Fruit fly (Drosophila melanogaster) whole organism, embryonic: ENCODE measurements around the gene CG43054.
A peak's percentile ranks its signal among the peaks of the same experiment; 100 is the strongest.

ENCODE experiments used
- B-H1 ChIP-seq: fragments of 200-800 bp; sonication (Bioruptor generic); IDR thresholded peaks from 3 replicates; pipeline ENCODE4 v1.3.6; 2022; ENCODE audit warnings: missing biosample characterization, missing genetic modification characterization
- CG11504 ChIP-seq: fragments of 200-800 bp; sonication (Bioruptor generic); optimal IDR thresholded peaks from 3 replicates; lab custom pipeline; 2019; ENCODE audit warnings: missing biosample characterization, mild to moderate bottlenecking, missing genetic modification characterization, moderate library complexity
- CG11560 ChIP-seq: fragments of 200-800 bp; sonication (Bioruptor generic); IDR thresholded peaks from 3 replicates; pipeline ENCODE4 v1.3.6; 2022; ENCODE audit warnings: missing biosample characterization, missing genetic modification characterization
- CG12659 ChIP-seq: fragments of 200-800 bp; sonication (Bioruptor generic); optimal IDR thresholded peaks from 3 replicates; lab custom pipeline; 2017; ENCODE audit warnings: mild to moderate bottlenecking, missing biosample characterization, missing genetic modification reagents, missing genetic modification characterization
- CG12744 ChIP-seq: fragments of 200-800 bp; sonication (Bioruptor generic); optimal IDR thresholded peaks from 2 replicates; lab custom pipeline; 2016; ENCODE audit warnings: missing biosample characterization, missing genetic modification characterization
- CG15073 ChIP-seq: fragments of 200-800 bp; sonication (Bioruptor generic); optimal IDR thresholded peaks from 2 replicates; lab custom pipeline; 2016; ENCODE audit warnings: missing biosample characterization, missing genetic modification characterization
- CG16779 ChIP-seq: fragments of 200-800 bp; sonication (Bioruptor generic); IDR thresholded peaks from 2 replicates; pipeline ENCODE4 v1.3.6; 2022; ENCODE audit warnings: missing biosample characterization, missing genetic modification characterization
- CG16863 ChIP-seq: fragments of 200-800 bp; sonication (Bioruptor generic); optimal IDR thresholded peaks from 3 replicates; lab custom pipeline; 2016; ENCODE audit warnings: missing biosample characterization, missing genetic modification characterization
- CG1792 ChIP-seq: fragments of 200-800 bp; sonication (Bioruptor generic); optimal IDR thresholded peaks from 2 replicates; lab custom pipeline; 2016; ENCODE audit warnings: missing biosample characterization, missing genetic modification characterization
- CG2116 ChIP-seq: fragments of 200-800 bp; sonication (Bioruptor generic); optimal IDR thresholded peaks from 3 replicates; lab custom pipeline; 2018; ENCODE audit warnings: missing biosample characterization, mild to moderate bottlenecking, missing genetic modification characterization
- CG2199 ChIP-seq: fragments of 200-800 bp; sonication (Bioruptor generic); IDR thresholded peaks from 3 replicates; pipeline ENCODE4 v1.3.6; 2022; ENCODE audit warnings: missing biosample characterization, missing genetic modification characterization
- CG30431 ChIP-seq: fragments of 200-800 bp; sonication (Bioruptor generic); optimal IDR thresholded peaks from 2 replicates; lab custom pipeline; 2017; ENCODE audit warnings: missing biosample characterization, missing genetic modification characterization
- CG31441 ChIP-seq: fragments of 200-800 bp; sonication (Bioruptor generic); IDR thresholded peaks from 2 replicates; pipeline ENCODE4 v1.3.6; 2022; ENCODE audit warnings: missing biosample characterization, missing genetic modification characterization
- CG43689 ChIP-seq: fragments of 200-800 bp; sonication (Bioruptor generic); IDR thresholded peaks from 2 replicates; pipeline ENCODE4 v1.3.6; 2022; ENCODE audit warnings: missing biosample characterization, missing genetic modification characterization
- CG4707 ChIP-seq: fragments of 200-800 bp; sonication (Bioruptor generic); optimal IDR thresholded peaks from 2 replicates; lab custom pipeline; 2018; ENCODE audit warnings: missing biosample characterization, mild to moderate bottlenecking, missing genetic modification characterization, moderate library complexity
- CG4854 ChIP-seq: fragments of 200-800 bp; sonication (Bioruptor generic); optimal IDR thresholded peaks from 2 replicates; lab custom pipeline; 2016; ENCODE audit warnings: missing biosample characterization, missing genetic modification characterization, inconsistent platforms
- CG6272 ChIP-seq: fragments of 200-800 bp; sonication (Bioruptor generic); IDR thresholded peaks from 2 replicates; pipeline ENCODE4 v1.3.6; 2022; ENCODE audit warnings: missing biosample characterization, missing genetic modification characterization
- CG6813 ChIP-seq: fragments of 200-800 bp; sonication (Bioruptor generic); optimal IDR thresholded peaks from 2 replicates; lab custom pipeline; 2017; ENCODE audit warnings: missing biosample characterization, missing genetic modification characterization, mild to moderate bottlenecking, moderate library complexity, missing genetic modification reagents
- CG7963 ChIP-seq: fragments of 200-800 bp; sonication (Bioruptor generic); IDR thresholded peaks from 3 replicates; pipeline ENCODE4 v1.3.6; 2022; ENCODE audit warnings: missing biosample characterization, missing genetic modification characterization; ENCODE audit not compliant: partially characterized antibody
- CG8089 ChIP-seq: fragments of 200-800 bp; sonication (Bioruptor generic); optimal IDR thresholded peaks from 3 replicates; lab custom pipeline; 2016; ENCODE audit warnings: missing biosample characterization, missing genetic modification characterization
- CG8359 ChIP-seq: fragments of 200-800 bp; sonication (Bioruptor generic); optimal IDR thresholded peaks from 2 replicates; lab custom pipeline; 2017; ENCODE audit warnings: missing biosample characterization, mild to moderate bottlenecking, missing genetic modification characterization, borderline replicate concordance
- CG8388 ChIP-seq: fragments of 200-800 bp; sonication (Bioruptor generic); optimal IDR thresholded peaks from 2 replicates; lab custom pipeline; 2019; ENCODE audit warnings: missing biosample characterization, mild to moderate bottlenecking, missing genetic modification characterization, moderate library complexity
- CG9727 ChIP-seq: fragments of 200-800 bp; sonication (Bioruptor generic); optimal IDR thresholded peaks from 3 replicates; lab custom pipeline; 2017; ENCODE audit warnings: missing biosample characterization, mild to moderate bottlenecking, missing genetic modification characterization
- Drgx ChIP-seq: fragments of 200-800 bp; sonication (Bioruptor generic); IDR thresholded peaks from 2 replicates; pipeline ENCODE4 v1.3.6; 2022; ENCODE audit warnings: missing biosample characterization, missing genetic modification characterization
- ERR ChIP-seq: fragments of 200-800 bp; sonication (Bioruptor generic); optimal IDR thresholded peaks from 2 replicates; lab custom pipeline; 2016; ENCODE audit warnings: missing biosample characterization, missing genetic modification characterization
- Ets65A ChIP-seq: fragments of 200-800 bp; sonication (Bioruptor generic); peaks from one replicate; lab custom pipeline; 2016; ENCODE audit warnings: missing biosample characterization, missing genetic modification characterization
- HHEX ChIP-seq: fragments of 200-800 bp; sonication (Bioruptor generic); optimal IDR thresholded peaks from 3 replicates; lab custom pipeline; 2017; ENCODE audit warnings: missing biosample characterization, mild to moderate bottlenecking, missing genetic modification characterization, missing genetic modification reagents
- HLH54F ChIP-seq: fragments of 200-800 bp; sonication (Bioruptor generic); optimal IDR thresholded peaks from 3 replicates; lab custom pipeline; 2016; ENCODE audit warnings: missing biosample characterization, missing genetic modification characterization
- Hey ChIP-seq: fragments of 200-800 bp; sonication (Bioruptor generic); optimal IDR thresholded peaks from 3 replicates; lab custom pipeline; 2018; ENCODE audit warnings: missing biosample characterization, mild to moderate bottlenecking, missing genetic modification characterization
- HmgZ ChIP-seq: fragments of 200-800 bp; sonication (Bioruptor generic); optimal IDR thresholded peaks from 2 replicates; lab custom pipeline; 2018; ENCODE audit warnings: missing biosample characterization, mild to moderate bottlenecking, missing genetic modification characterization
- Hmr ChIP-seq: fragments of 200-800 bp; sonication (Bioruptor generic); optimal IDR thresholded peaks from 3 replicates; lab custom pipeline; 2017; ENCODE audit warnings: mild to moderate bottlenecking, missing biosample characterization, missing genetic modification reagents, missing genetic modification characterization
- Hr39 ChIP-seq: fragments of >200 bp; optimal IDR thresholded peaks from 2 replicates; lab custom pipeline; 2017
- Kr ChIP-seq: fragments of 200-800 bp; sonication (Bioruptor generic); optimal IDR thresholded peaks from 2 replicates; lab custom pipeline; 2017; ENCODE audit warnings: missing biosample characterization, mild to moderate bottlenecking, missing genetic modification characterization
- NfI ChIP-seq: fragments of 200-800 bp; sonication (Bioruptor generic); optimal IDR thresholded peaks from 3 replicates; lab custom pipeline; 2018; ENCODE audit warnings: missing biosample characterization, mild to moderate bottlenecking, missing genetic modification characterization, moderate library complexity
- Sox100B ChIP-seq: fragments of 200-800 bp; sonication (Bioruptor generic); optimal IDR thresholded peaks from 3 replicates; lab custom pipeline; 2018; ENCODE audit warnings: missing biosample characterization, mild to moderate bottlenecking, missing genetic modification characterization
- Ssrp ChIP-seq: fragments of 200-800 bp; sonication (Bioruptor generic); optimal IDR thresholded peaks from 2 replicates; lab custom pipeline; 2018; ENCODE audit warnings: missing biosample characterization, mild to moderate bottlenecking, missing genetic modification characterization, moderate library complexity
- Vsx1 ChIP-seq: fragments of 200-800 bp; sonication (Bioruptor generic); optimal IDR thresholded peaks from 2 replicates; lab custom pipeline; 2017; ENCODE audit warnings: missing biosample characterization, mild to moderate bottlenecking, missing genetic modification characterization, missing genetic modification reagents
- ac ChIP-seq: fragments of 200-800 bp; sonication (Bioruptor generic); optimal IDR thresholded peaks from 3 replicates; lab custom pipeline; 2017; ENCODE audit warnings: missing biosample characterization, mild to moderate bottlenecking, missing genetic modification characterization
- aop ChIP-seq: fragments of 200-800 bp; sonication (Bioruptor generic); IDR thresholded peaks from 2 replicates; pipeline ENCODE4 v1.3.6; 2022; ENCODE audit warnings: missing biosample characterization, missing genetic modification characterization
- bsh ChIP-seq, 2 experiments: fragments of 200-800 bp; sonication (Bioruptor generic); optimal IDR thresholded peaks; 2 replicates each; lab custom pipeline; 2017 to 2018; ENCODE audit warnings: mild to moderate bottlenecking in 2 of 2, missing biosample characterization in 2 of 2, missing genetic modification characterization in 2 of 2, moderate library complexity in 1 of 2
- cad ChIP-seq: fragments of >200 bp; optimal IDR thresholded peaks from 2 replicates; lab custom pipeline; 2017; ENCODE audit warnings: missing biosample characterization, missing genetic modification characterization
- cas ChIP-seq: fragments of 200-800 bp; sonication (Bioruptor generic); IDR thresholded peaks from 2 replicates; pipeline ENCODE4 v1.3.6; 2022; ENCODE audit warnings: missing biosample characterization, missing genetic modification characterization
- emc ChIP-seq: fragments of 200-800 bp; sonication (Bioruptor generic); optimal IDR thresholded peaks from 2 replicates; lab custom pipeline; 2016; ENCODE audit warnings: missing biosample characterization, missing genetic modification characterization
- gcm2 ChIP-seq: fragments of 200-800 bp; sonication (Bioruptor generic); optimal IDR thresholded peaks from 2 replicates; lab custom pipeline; 2016; ENCODE audit warnings: missing biosample characterization, missing genetic modification characterization
- gsb-n ChIP-seq: fragments of 200-800 bp; sonication (Bioruptor generic); optimal IDR thresholded peaks from 3 replicates; lab custom pipeline; 2018; ENCODE audit warnings: missing biosample characterization, mild to moderate bottlenecking, missing genetic modification characterization
- lilli ChIP-seq: fragments of 200-800 bp; sonication (Bioruptor generic); optimal IDR thresholded peaks from 3 replicates; lab custom pipeline; 2016; ENCODE audit warnings: missing biosample characterization, missing genetic modification characterization
- pfk ChIP-seq: fragments of 200-800 bp; sonication (Bioruptor generic); optimal IDR thresholded peaks from 2 replicates; lab custom pipeline; 2018; ENCODE audit warnings: missing biosample characterization, mild to moderate bottlenecking, missing genetic modification characterization, moderate library complexity
- row ChIP-seq: fragments of 200-800 bp; sonication (Bioruptor generic); IDR thresholded peaks from 3 replicates; pipeline ENCODE4 v1.3.6; 2022; ENCODE audit warnings: missing biosample characterization, missing genetic modification characterization
- sisA ChIP-seq: fragments of 200-800 bp; sonication (Bioruptor generic); IDR thresholded peaks from 2 replicates; pipeline ENCODE4 v1.3.6; 2022; ENCODE audit warnings: missing biosample characterization, missing genetic modification characterization
- slbo ChIP-seq: fragments of 200-800 bp; sonication (Bioruptor generic); IDR thresholded peaks from 2 replicates; pipeline ENCODE4 v1.3.6; 2022; ENCODE audit warnings: missing biosample characterization, missing genetic modification characterization
- usp ChIP-seq: fragments of >200 bp; optimal IDR thresholded peaks from 2 replicates; lab custom pipeline; 2017; ENCODE audit warnings: missing biosample characterization, missing genetic modification characterization
- vvl ChIP-seq: fragments of 200-800 bp; sonication (Bioruptor generic); IDR thresholded peaks from 2 replicates; pipeline ENCODE4 v1.3.6; 2022; ENCODE audit warnings: missing biosample characterization, missing genetic modification characterization
- zfh2 ChIP-seq: fragments of 200-800 bp; sonication (Bioruptor generic); optimal IDR thresholded peaks from 2 replicates; lab custom pipeline; 2016; ENCODE audit warnings: missing biosample characterization, missing genetic modification characterization

Gene CG43054

dm6 chr2L:17589853-17590252, 37.8 kb upstream of the CG43054 start (continued):
- TF ChIP-seq Kr (GFP tag; lab: Kevin White, UChicago) (no peak), HLH54F (GFP tag; lab: Kevin White, UChicago) (no peak), cad (GFP tag; lab: Kevin White, UChicago) (no peak), CG16863 (GFP tag; lab: Kevin White, UChicago) (no peak), slbo (GFP tag; lab: Robert Waterston, UW) (0 out of 2 replicates have a peak, but pooled peaks have one; percentile 35), CG15073 (GFP tag; lab: Kevin White, UChicago) (no peak), B-H1 (no peak), CG16779 (GFP tag; lab: Robert Waterston, UW) (no peak), CG11504 (tag; lab: Kevin White, UChicago) (peak; percentile 51), Vsx1 (no peak), usp (GFP tag; lab: Kevin White, UChicago) (no peak), CG8089 (GFP tag; lab: Kevin White, UChicago) (no peak), Drgx (no peak), HHEX (GFP tag; lab: Kevin White, UChicago) (peak; percentile 14), CG8388 (GFP tag; lab: Kevin White, UChicago) (no peak), sisA (GFP tag; lab: Robert Waterston, UW) (peak; percentile 31; the same call in 1 of the 2 replicates), HmgZ (tag; lab: Kevin White, UChicago) (no peak), pfk (GFP tag; lab: Kevin White, UChicago) (no peak), zfh2 (no peak), Ets65A (GFP tag; lab: Kevin White, UChicago) (no peak), Hmr (GFP tag; lab: Kevin White, UChicago) (peak; percentile 40), CG2116 (GFP tag; lab: Kevin White, UChicago) (peak; percentile 87), vvl (peak; percentile 18; the same call in 1 of the 2 replicates), CG4854 (GFP tag; lab: Kevin White, UChicago) (no peak), CG30431 (no peak), CG6272 (GFP tag; lab: Robert Waterston, UW) (no peak), bsh (GFP tag; optimal IDR thresholded peaks at IDR 0.05; lab: Kevin White, UChicago) (no peak), CG12659 (GFP tag; lab: Kevin White, UChicago) (no peak), Ssrp (tag; lab: Kevin White, UChicago) (peak; percentile 13), CG7963 (GFP tag; lab: Robert Waterston, UW) (no peak), CG9727 (no peak), aop (GFP tag; lab: Robert Waterston, UW) (no peak), ac (no peak), CG31441 (no peak), Sox100B (GFP tag; lab: Kevin White, UChicago) (peak; percentile 32), gsb-n (tag; lab: Kevin White, UChicago) (peak; percentile 7), cas (GFP tag; lab: Robert Waterston, UW) (no peak), ERR (GFP tag; lab: Kevin White, UChicago) (no peak), CG8359 (GFP tag; lab: Kevin White, UChicago) (no peak), CG43689 (GFP tag; lab: Robert Waterston, UW) (no peak), CG2199 (GFP tag; lab: Robert Waterston, UW) (no peak), row (GFP tag; lab: Robert Waterston, UW) (no peak), CG11560 (tag; lab: Robert Waterston, UW) (no peak), NfI (peak; percentile 33), gcm2 (GFP tag; lab: Kevin White, UChicago) (no peak), CG6813 (no peak), Hey (no peak), CG1792 (GFP tag; lab: Kevin White, UChicago) (no peak), CG4707 (GFP tag; lab: Kevin White, UChicago) (no peak), Hr39 (lab: Kevin White, UChicago) (no peak), lilli (no peak), CG12744 (GFP tag; lab: Kevin White, UChicago) (no peak), emc (no peak)
